Fruit fly (Drosophila melanogaster): ENCODE measurements around the gene CG6144.

CG6144 gene

dm6 chr2L:10504895-10505294, 16.4 kb downstream of the CG6144 start (continued):
- TF ChIP-seq CG1832 (GFP tag; optimal IDR thresholded peaks at IDR 0.05), result no peak
- TF ChIP-seq CG17361 (GFP tag; IDR thresholded peaks at IDR 0.05), result no peak
- no peak for TF ChIP-seq CG17612 (GFP tag; IDR thresholded peaks at IDR 0.05)
- TF ChIP-seq CrebB (tag; optimal IDR thresholded peaks at IDR 0.05), result no peak
- TF ChIP-seq CG4730 (GFP tag; IDR thresholded peaks at IDR 0.05), result no peak
- TF ChIP-seq ham (GFP tag; IDR thresholded peaks at IDR 0.05), result no peak
- TF ChIP-seq ERR (GFP tag; optimal IDR thresholded peaks at IDR 0.05), result no peak
- TF ChIP-seq Antp (GFP tag; optimal IDR thresholded peaks at IDR 0.05), result no peak
- no peak for TF ChIP-seq scrt (GFP tag; optimal IDR thresholded peaks at IDR 0.05)
- no peak for TF ChIP-seq kah (GFP tag; optimal IDR thresholded peaks at IDR 0.05)
- TF ChIP-seq CG8478 (optimal IDR thresholded peaks at IDR 0.05), result no peak
- no peak for TF ChIP-seq lilli (GFP tag; optimal IDR thresholded peaks at IDR 0.05)
- TF ChIP-seq D (optimal IDR thresholded peaks at IDR 0.05), result no peak
- TF ChIP-seq D (GFP tag; optimal IDR thresholded peaks at IDR 0.05), result peak; percentile 23
- TF ChIP-seq Hsf (GFP tag; optimal IDR thresholded peaks at IDR 0.05), result peak; percentile 19
- no peak for TF ChIP-seq mld (GFP tag; IDR thresholded peaks at IDR 0.05; ENCODE audit: partially characterized antibody)
- no peak for TF ChIP-seq hth (optimal IDR thresholded peaks at IDR 0.05)
- peak; percentile 24 for TF ChIP-seq pfk (GFP tag; optimal IDR thresholded peaks at IDR 0.05)
- no peak for TF ChIP-seq CG2199 (GFP tag; IDR thresholded peaks at IDR 0.05)
- no peak for TF ChIP-seq cwo (GFP tag; optimal IDR thresholded peaks at IDR 0.05)
- no peak for TF ChIP-seq CG14050 (GFP tag; IDR thresholded peaks at IDR 0.05)
- peak; percentile 8 for TF ChIP-seq gcm (GFP tag; optimal IDR thresholded peaks at IDR 0.05)
- TF ChIP-seq NfI (GFP tag; optimal IDR thresholded peaks at IDR 0.05), result no peak
- peak; percentile 94 for TF ChIP-seq HLHmδ (GFP tag; optimal IDR thresholded peaks at IDR 0.05)
- TF ChIP-seq CG32772 (GFP tag; IDR thresholded peaks at IDR 0.05), result no peak
- no peak for TF ChIP-seq Nf-YA (GFP tag; IDR thresholded peaks at IDR 0.05)
- TF ChIP-seq HmgD (GFP tag; optimal IDR thresholded peaks at IDR 0.05), result no peak
- TF ChIP-seq bbx (GFP tag; IDR thresholded peaks at IDR 0.05; ENCODE audit: partially characterized antibody), result no peak
- TF ChIP-seq CG31388 (GFP tag; optimal IDR thresholded peaks at IDR 0.05), result no peak
- TF ChIP-seq lbe (GFP tag; optimal IDR thresholded peaks at IDR 0.05), result no peak
- peak; percentile 68 for TF ChIP-seq sens (GFP tag)
- TF ChIP-seq CG17328 (GFP tag; IDR thresholded peaks at IDR 0.05), result no peak
- no peak for TF ChIP-seq chn (GFP tag; optimal IDR thresholded peaks at IDR 0.05)
- no peak for TF ChIP-seq gcm2 (GFP tag; optimal IDR thresholded peaks at IDR 0.05)
- no peak for TF ChIP-seq CG3065 (GFP tag; optimal IDR thresholded peaks at IDR 0.05)
- no peak for TF ChIP-seq unc-4 (GFP tag; IDR thresholded peaks at IDR 0.05; ENCODE audit: partially characterized antibody)
- TF ChIP-seq Lim3 (GFP tag; IDR thresholded peaks at IDR 0.05), result no peak
- no peak for TF ChIP-seq CG18619 (GFP tag; optimal IDR thresholded peaks at IDR 0.05)
- TF ChIP-seq vfl (GFP tag; optimal IDR thresholded peaks at IDR 0.05), result no peak
- TF ChIP-seq CG10274 (GFP tag; optimal IDR thresholded peaks at IDR 0.05), result no peak
- peak; percentile 27 for TF ChIP-seq CG11723 (GFP tag; optimal IDR thresholded peaks at IDR 0.05)
- TF ChIP-seq ftz-f1 (GFP tag; optimal IDR thresholded peaks at IDR 0.05), result no peak
- no peak for TF ChIP-seq CG13894 (tag; optimal IDR thresholded peaks at IDR 0.05)
- TF ChIP-seq YL-1 (GFP tag; optimal IDR thresholded peaks at IDR 0.05), result no peak
- no peak for TF ChIP-seq CG8388 (GFP tag; optimal IDR thresholded peaks at IDR 0.05)
- TF ChIP-seq GATAe (GFP tag; conservative IDR thresholded peaks at IDR 0.05), result no peak
- no peak for TF ChIP-seq nerfin-2 (GFP tag; IDR thresholded peaks at IDR 0.05; ENCODE audit: partially characterized antibody)
- TF ChIP-seq otp (GFP tag; IDR thresholded peaks at IDR 0.05), result no peak
- TF ChIP-seq CG18262 (tag; optimal IDR thresholded peaks at IDR 0.05), result peak; percentile 24
- no peak for TF ChIP-seq CG17802 (tag; optimal IDR thresholded peaks at IDR 0.05)
- no peak for TF ChIP-seq Hmx (GFP tag; optimal IDR thresholded peaks at IDR 0.05)
- peak; percentile 82 for TF ChIP-seq kni (GFP tag; optimal IDR thresholded peaks at IDR 0.05)
- TF ChIP-seq CkIIα-i1 (GFP tag; IDR thresholded peaks at IDR 0.05), result no peak

Measured in whole organism, embryonic.